Worm (Caenorhabditis elegans) whole organism, L4 larva: ENCODE results near the gene math-3.
"Not testable (repeated sequence)": the region's sequence is repeated elsewhere in the genome, so short reads cannot be mapped to it uniquely, and the experiment has no call there.

Experiments
- R02D3.7 ChIP-seq: fragments of 150-350 bp; sonication (generic microtip); optimal IDR thresholded peaks from 3 replicates; lab custom pipeline; 2014; ENCODE audit warnings: missing biosample characterization, missing genetic modification characterization
- T20F7.1 ChIP-seq: fragments of 200-800 bp; sonication (Bioruptor generic); optimal IDR thresholded peaks from 2 replicates; lab custom pipeline; 2018; ENCODE audit warnings: mild to moderate bottlenecking, missing genetic modification characterization, missing compliant biosample characterization
- T26A8.4 ChIP-seq: fragments of 200-800 bp; sonication (Bioruptor generic); IDR thresholded peaks from 2 replicates; pipeline ENCODE4 v1.3.6; 2022; ENCODE audit warnings: missing genetic modification characterization, missing compliant biosample characterization
- Y105C5A.15 ChIP-seq: fragments of 200-800 bp; sonication (Bioruptor generic); IDR thresholded peaks from 2 replicates; pipeline ENCODE4 v1.3.6; 2022; ENCODE audit warnings: missing genetic modification characterization, missing compliant biosample characterization
- Y5F2A.4 ChIP-seq: fragments of 200-800 bp; sonication (Bioruptor generic); optimal IDR thresholded peaks from 2 replicates; lab custom pipeline; 2018; ENCODE audit warnings: mild to moderate bottlenecking, missing genetic modification characterization, missing compliant biosample characterization
- attf-4 ChIP-seq: sonication (generic microtip); optimal IDR thresholded peaks from 3 replicates; lab custom pipeline; 2017; ENCODE audit warnings: missing biosample characterization, missing genetic modification characterization
- daf-19 ChIP-seq: fragments of 200-800 bp; sonication (Bioruptor generic); conservative IDR thresholded peaks from 2 replicates; pipeline ENCODE4 v1.3.6; 2022; ENCODE audit warnings: missing genetic modification characterization, missing compliant biosample characterization
- dmd-6 ChIP-seq: fragments of 200-800 bp; sonication (Bioruptor generic); IDR thresholded peaks from 2 replicates; pipeline ENCODE4 v1.3.6; 2022; ENCODE audit warnings: missing genetic modification reagents, missing genetic modification characterization, missing compliant biosample characterization
- dpl-1 ChIP-seq: fragments of 150-350 bp; optimal IDR thresholded peaks from 2 replicates; lab custom pipeline; 2014; ENCODE audit warnings: missing biosample characterization, missing genetic modification reagents, missing genetic modification characterization
- hlh-11 ChIP-seq: fragments of 200-800 bp; sonication (Bioruptor generic); optimal IDR thresholded peaks from 2 replicates; lab custom pipeline; 2018; ENCODE audit warnings: mild to moderate bottlenecking, missing genetic modification characterization, missing compliant biosample characterization
- hlh-30 ChIP-seq: sonication (generic microtip); optimal IDR thresholded peaks from 2 replicates; lab custom pipeline; 2017; ENCODE audit warnings: antibody characterized with exemption, mild to moderate bottlenecking, missing genetic modification characterization, missing compliant biosample characterization; ENCODE audit not compliant: insufficient read depth
- jun-1 ChIP-seq: fragments of 150-350 bp; optimal IDR thresholded peaks from 2 replicates; lab custom pipeline; 2014; ENCODE audit warnings: missing biosample characterization, missing genetic modification reagents, missing genetic modification characterization
- php-3 ChIP-seq: fragments of 200-800 bp; sonication (Bioruptor generic); IDR thresholded peaks from 2 replicates; pipeline ENCODE4 v1.3.6; 2022; ENCODE audit warnings: missing genetic modification reagents, missing genetic modification characterization, missing compliant biosample characterization
- pqm-1 ChIP-seq: sonication (generic microtip); optimal IDR thresholded peaks from 2 replicates; lab custom pipeline; 2017; ENCODE audit warnings: missing biosample characterization, missing genetic modification characterization
- spr-3 ChIP-seq: fragments of 200-800 bp; sonication (Bioruptor generic); optimal IDR thresholded peaks from 2 replicates; lab custom pipeline; 2018; ENCODE audit warnings: mild to moderate bottlenecking, missing genetic modification characterization, missing compliant biosample characterization
- ztf-11 ChIP-seq: fragments of 150-350 bp; optimal IDR thresholded peaks from 2 replicates; lab custom pipeline; 2014; ENCODE audit warnings: missing biosample characterization, missing genetic modification characterization

math-3 gene

DNA sequence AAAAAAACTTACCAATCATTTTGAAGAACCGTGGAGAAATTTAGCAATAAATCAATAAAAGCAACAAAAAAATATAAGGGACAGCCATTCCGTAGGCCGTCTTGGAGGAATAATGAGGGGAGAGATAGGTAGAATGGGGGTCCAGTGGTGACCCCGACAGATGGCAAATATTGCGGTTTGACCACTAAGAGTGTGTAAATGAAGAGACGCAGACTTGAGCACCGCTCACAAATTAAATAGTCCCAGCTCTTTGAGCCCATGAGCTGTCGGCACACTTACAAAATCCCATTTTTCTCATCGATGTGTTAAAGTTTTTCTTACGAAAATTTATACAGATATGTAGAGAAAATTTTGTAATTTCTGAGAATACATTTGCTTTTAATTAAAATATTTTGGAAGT, 48.9 kb downstream of the math-3 start, which contains the start of gene fbxa-3:
Gene fbxa-3 (minus strand): TSS at position 101 of the 400 bp plus-strand sequence.
- no peak for TF ChIP-seq ztf-11 (tag; lab: Kevin White, UChicago)
- no peak for TF ChIP-seq dpl-1 (GFP tag; lab: Kevin White, UChicago)
- no peak for TF ChIP-seq hlh-30 (tag; lab: Kevin White, UChicago)
- TF ChIP-seq T20F7.1 (GFP tag; lab: Kevin White, UChicago), result no peak
- no peak for TF ChIP-seq daf-19
- no peak for TF ChIP-seq jun-1
- TF ChIP-seq Y105C5A.15 (GFP tag; lab: Robert Waterston, UW), result no peak
- TF ChIP-seq R02D3.7 (tag; lab: Kevin White, UChicago), result no peak
- TF ChIP-seq Y5F2A.4 (GFP tag; lab: Kevin White, UChicago), result no peak
- TF ChIP-seq, all 104 proteins: peak for 0

DNA sequence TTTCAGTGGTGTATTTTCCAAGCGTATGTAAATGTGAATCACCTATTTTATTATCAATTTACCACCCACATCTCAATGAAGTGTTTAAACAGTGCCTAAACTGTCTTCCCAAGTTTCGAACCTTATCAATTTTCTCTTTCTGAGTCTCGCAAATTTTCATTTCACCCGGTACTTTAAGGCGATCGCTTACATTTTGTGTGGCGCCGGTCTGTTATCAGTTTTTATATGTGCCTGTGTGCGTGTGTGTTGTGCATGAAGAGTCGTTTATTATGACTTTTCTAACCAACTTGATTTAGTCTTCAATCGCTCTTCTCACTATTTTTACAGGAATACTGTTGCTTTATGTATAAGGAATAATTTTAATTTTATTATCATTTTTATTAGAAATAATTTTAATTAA, 51.7 kb downstream of the math-3 start:
- TF ChIP-seq hlh-11 (tag; lab: Kevin White, UChicago) (peak; percentile 16), pqm-1 (tag; lab: Kevin White, UChicago) (peak; percentile 19), dmd-6 (GFP tag; lab: Robert Waterston, UW) (peak; percentile 61), php-3 (0 out of 2 replicates have a peak, but pooled peaks have one; percentile 32)

DNA sequence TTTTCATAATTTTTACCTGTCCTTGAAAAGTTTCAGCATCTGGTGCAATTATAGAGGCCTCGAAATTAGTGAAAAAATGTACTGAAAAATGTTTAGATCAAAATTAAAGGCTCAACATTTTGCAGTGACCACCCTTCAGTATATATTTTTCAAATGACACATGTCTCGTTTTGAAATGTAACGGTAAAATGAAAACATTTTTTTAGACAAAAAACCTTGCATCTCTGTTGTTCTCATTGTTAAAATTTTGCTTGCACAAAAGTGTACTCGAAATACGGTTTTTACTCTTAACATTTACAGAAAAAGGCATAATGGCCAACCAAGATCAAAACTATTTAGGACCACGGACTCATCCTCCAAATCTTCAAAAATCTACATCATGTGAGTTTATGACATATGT, 52.4 kb downstream of the math-3 start, which contains the start of gene math-41:
Gene math-41 (plus strand): TSS at position 301 of the 400 bp plus-strand sequence.
- TF ChIP-seq spr-3 (GFP tag; lab: Kevin White, UChicago); T26A8.4 (GFP tag; lab: Robert Waterston, UW); attf-4: not testable (repeated sequence)
